Fruit fly (Drosophila melanogaster) whole organism, prepupa: ENCODE measurements around the gene CG31810.
A peak's percentile ranks its signal among the peaks of the same experiment; 100 is the strongest.

ENCODE experiments used
- CG10631 ChIP-seq: fragments of 200-800 bp; sonication (Bioruptor generic); optimal IDR thresholded peaks from 2 replicates; lab custom pipeline; 2016; ENCODE audit warnings: missing biosample characterization, missing genetic modification characterization
- CG10669 ChIP-seq: fragments of 200-800 bp; sonication (Bioruptor generic); optimal IDR thresholded peaks from 3 replicates; lab custom pipeline; 2018; ENCODE audit warnings: missing biosample characterization, mild to moderate bottlenecking, missing genetic modification characterization, moderate library complexity
- CG11902 ChIP-seq: fragments of 200-800 bp; sonication (Bioruptor generic); optimal IDR thresholded peaks from 3 replicates; lab custom pipeline; 2016; ENCODE audit warnings: missing biosample characterization, missing genetic modification characterization
- CG16779 ChIP-seq: fragments of 200-800 bp; sonication (Bioruptor generic); optimal IDR thresholded peaks from 3 replicates; lab custom pipeline; 2017; ENCODE audit warnings: missing biosample characterization, mild to moderate bottlenecking, missing genetic modification characterization
- CG3032 ChIP-seq: fragments of 200-800 bp; optimal IDR thresholded peaks from 2 replicates; lab custom pipeline; 2019; ENCODE audit warnings: missing biosample characterization, mild to moderate bottlenecking, missing genetic modification characterization, moderate library complexity
- CG31627 ChIP-seq: fragments of 200-800 bp; sonication (Bioruptor generic); optimal IDR thresholded peaks from 3 replicates; lab custom pipeline; 2016; ENCODE audit warnings: missing biosample characterization, missing genetic modification characterization
- CG32006 ChIP-seq: fragments of 200-800 bp; sonication (Bioruptor generic); optimal IDR thresholded peaks from 3 replicates; lab custom pipeline; 2017; ENCODE audit warnings: missing biosample characterization, mild to moderate bottlenecking, missing genetic modification characterization
- CG34406 ChIP-seq: fragments of 200-800 bp; sonication (Bioruptor generic); optimal IDR thresholded peaks from 3 replicates; lab custom pipeline; 2016; ENCODE audit warnings: missing biosample characterization, missing genetic modification characterization
- CG3919 ChIP-seq: fragments of 200-800 bp; sonication (Bioruptor generic); optimal IDR thresholded peaks from 3 replicates; lab custom pipeline; 2016; ENCODE audit warnings: missing biosample characterization, missing genetic modification characterization
- CG4318 ChIP-seq: fragments of 200-800 bp; sonication (Bioruptor generic); optimal IDR thresholded peaks from 3 replicates; lab custom pipeline; 2017; ENCODE audit warnings: missing biosample characterization, mild to moderate bottlenecking, missing genetic modification characterization
- CG6792 ChIP-seq: fragments of 200-800 bp; sonication (Bioruptor generic); optimal IDR thresholded peaks from 3 replicates; lab custom pipeline; 2016; ENCODE audit warnings: missing biosample characterization, missing genetic modification characterization
- CG6808 ChIP-seq: fragments of 200-800 bp; sonication (Bioruptor generic); optimal IDR thresholded peaks from 3 replicates; lab custom pipeline; 2017; ENCODE audit warnings: missing biosample characterization, missing genetic modification characterization, mild to moderate bottlenecking, moderate library complexity, missing genetic modification reagents
- CG7368 ChIP-seq: fragments of 200-800 bp; sonication (Bioruptor generic); optimal IDR thresholded peaks from 3 replicates; lab custom pipeline; 2016; ENCODE audit warnings: missing biosample characterization, missing genetic modification characterization
- CG8119 ChIP-seq: fragments of 200-800 bp; sonication (Bioruptor generic); IDR thresholded peaks from 3 replicates; pipeline ENCODE4 v1.3.6; 2022; ENCODE audit warnings: missing biosample characterization, missing genetic modification characterization
- CG8319 ChIP-seq: fragments of 200-800 bp; sonication (Bioruptor generic); optimal IDR thresholded peaks from 3 replicates; lab custom pipeline; 2016; ENCODE audit warnings: missing biosample characterization, missing genetic modification characterization
- CG8632 ChIP-seq: fragments of 200-800 bp; sonication (Bioruptor generic); optimal IDR thresholded peaks from 3 replicates; lab custom pipeline; 2016; ENCODE audit warnings: missing biosample characterization, missing genetic modification characterization
- Eip75B ChIP-seq: fragments of 200-800 bp; sonication (Bioruptor generic); optimal IDR thresholded peaks from 3 replicates; lab custom pipeline; 2016; ENCODE audit warnings: missing biosample characterization, missing genetic modification characterization
- Eip78C ChIP-seq: fragments of 200-800 bp; sonication (Bioruptor generic); peaks from one replicate; lab custom pipeline; 2016; ENCODE audit warnings: missing biosample characterization, missing genetic modification characterization
- Eip93F ChIP-seq: fragments of 200-800 bp; sonication (Bioruptor generic); optimal IDR thresholded peaks from 2 replicates; lab custom pipeline; 2016; ENCODE audit warnings: missing biosample characterization, mild to moderate bottlenecking, missing genetic modification characterization
- Ets21C ChIP-seq: fragments of 200-800 bp; sonication (Bioruptor generic); optimal IDR thresholded peaks from 3 replicates; lab custom pipeline; 2016; ENCODE audit warnings: missing biosample characterization, missing genetic modification characterization
- Ets96B ChIP-seq: fragments of 200-800 bp; optimal IDR thresholded peaks from 2 replicates; lab custom pipeline; 2019; ENCODE audit warnings: missing biosample characterization, mild to moderate bottlenecking, missing genetic modification characterization, moderate library complexity
- Gug ChIP-seq: fragments of 200-800 bp; sonication (Bioruptor generic); IDR thresholded peaks from 2 replicates; pipeline ENCODE4 v1.3.6; 2022; ENCODE audit warnings: missing biosample characterization, missing genetic modification characterization
- Hr39 ChIP-seq: fragments of 200-800 bp; sonication (Bioruptor generic); optimal IDR thresholded peaks from 2 replicates; lab custom pipeline; 2016; ENCODE audit warnings: missing biosample characterization, missing genetic modification characterization
- Hr4 ChIP-seq: fragments of 200-800 bp; sonication (Bioruptor generic); optimal IDR thresholded peaks from 3 replicates; lab custom pipeline; 2016; ENCODE audit warnings: missing biosample characterization, missing genetic modification characterization
- Met ChIP-seq: fragments of 200-800 bp; sonication (Bioruptor generic); optimal IDR thresholded peaks from 3 replicates; lab custom pipeline; 2016; ENCODE audit warnings: missing biosample characterization, missing genetic modification characterization
- OdsH ChIP-seq: fragments of 200-800 bp; sonication (Bioruptor generic); optimal IDR thresholded peaks from 3 replicates; lab custom pipeline; 2016; ENCODE audit warnings: missing biosample characterization, missing genetic modification characterization
- Smox ChIP-seq: fragments of 200-800 bp; sonication (Bioruptor generic); optimal IDR thresholded peaks from 3 replicates; lab custom pipeline; 2016; ENCODE audit warnings: missing biosample characterization, missing genetic modification characterization
- Sox102F ChIP-seq: fragments of 200-800 bp; sonication (Bioruptor generic); optimal IDR thresholded peaks from 2 replicates; lab custom pipeline; 2016; ENCODE audit warnings: missing biosample characterization, mild to moderate bottlenecking, missing genetic modification characterization
- Sox14 ChIP-seq: fragments of 200-800 bp; sonication (Bioruptor generic); optimal IDR thresholded peaks from 3 replicates; lab custom pipeline; 2016; ENCODE audit warnings: missing biosample characterization, missing genetic modification characterization
- achi ChIP-seq: fragments of 200-800 bp; sonication (Bioruptor generic); optimal IDR thresholded peaks from 3 replicates; lab custom pipeline; 2016; ENCODE audit warnings: missing biosample characterization, missing genetic modification characterization
- acj6 ChIP-seq: fragments of 200-800 bp; sonication (Bioruptor generic); optimal IDR thresholded peaks from 3 replicates; lab custom pipeline; 2016; ENCODE audit warnings: missing biosample characterization, missing genetic modification characterization
- cyc ChIP-seq: fragments of 200-800 bp; sonication (Bioruptor generic); optimal IDR thresholded peaks from 3 replicates; lab custom pipeline; 2016; ENCODE audit warnings: missing biosample characterization, missing genetic modification characterization
- dac ChIP-seq: fragments of 200-800 bp; sonication (Bioruptor generic); optimal IDR thresholded peaks from 2 replicates; lab custom pipeline; 2017; ENCODE audit warnings: missing biosample characterization, mild to moderate bottlenecking, missing genetic modification characterization
- dsx ChIP-seq: fragments of 200-800 bp; optimal IDR thresholded peaks from 3 replicates; lab custom pipeline; 2019; ENCODE audit warnings: missing biosample characterization, mild to moderate bottlenecking, missing genetic modification characterization, moderate library complexity; ENCODE audit not compliant: poor library complexity, severe bottlenecking
- esn ChIP-seq: fragments of 200-800 bp; sonication (Bioruptor generic); optimal IDR thresholded peaks from 2 replicates; lab custom pipeline; 2016; ENCODE audit warnings: missing biosample characterization, mild to moderate bottlenecking, missing genetic modification characterization, moderate library complexity
- fd85E ChIP-seq: fragments of 200-800 bp; sonication (Bioruptor generic); optimal IDR thresholded peaks from 3 replicates; lab custom pipeline; 2016; ENCODE audit warnings: missing biosample characterization, missing genetic modification characterization
- lz ChIP-seq: fragments of 200-800 bp; sonication (Bioruptor generic); optimal IDR thresholded peaks from 3 replicates; lab custom pipeline; 2016; ENCODE audit warnings: missing biosample characterization, missing genetic modification characterization
- net ChIP-seq: fragments of 200-800 bp; sonication (Bioruptor generic); optimal IDR thresholded peaks from 3 replicates; lab custom pipeline; 2016; ENCODE audit warnings: missing biosample characterization, missing genetic modification characterization
- pdm3 ChIP-seq: fragments of 200-800 bp; sonication (Bioruptor generic); optimal IDR thresholded peaks from 3 replicates; lab custom pipeline; 2016; ENCODE audit warnings: missing biosample characterization, missing genetic modification characterization
- spab ChIP-seq: fragments of 200-800 bp; sonication (Bioruptor generic); optimal IDR thresholded peaks from 2 replicates; lab custom pipeline; 2017; ENCODE audit warnings: missing biosample characterization, mild to moderate bottlenecking, missing genetic modification characterization, missing genetic modification reagents
- ss ChIP-seq, 2 experiments: fragments of 200-800 bp; sonication (Bioruptor generic); optimal IDR thresholded peaks; 2 replicates in 1 of 2; 3 replicates in 1 of 2; lab custom pipeline; 2017 to 2018; ENCODE audit warnings: mild to moderate bottlenecking in 2 of 2, missing biosample characterization in 2 of 2, missing genetic modification characterization in 2 of 2, moderate library complexity in 1 of 2
- svp ChIP-seq: fragments of 200-800 bp; sonication (Bioruptor generic); peaks from one replicate; lab custom pipeline; 2016; ENCODE audit warnings: missing biosample characterization, missing genetic modification characterization
- topi ChIP-seq: fragments of 200-800 bp; sonication (Bioruptor generic); optimal IDR thresholded peaks from 3 replicates; lab custom pipeline; 2016; ENCODE audit warnings: missing biosample characterization, missing genetic modification characterization

Gene CG31810

DNA sequence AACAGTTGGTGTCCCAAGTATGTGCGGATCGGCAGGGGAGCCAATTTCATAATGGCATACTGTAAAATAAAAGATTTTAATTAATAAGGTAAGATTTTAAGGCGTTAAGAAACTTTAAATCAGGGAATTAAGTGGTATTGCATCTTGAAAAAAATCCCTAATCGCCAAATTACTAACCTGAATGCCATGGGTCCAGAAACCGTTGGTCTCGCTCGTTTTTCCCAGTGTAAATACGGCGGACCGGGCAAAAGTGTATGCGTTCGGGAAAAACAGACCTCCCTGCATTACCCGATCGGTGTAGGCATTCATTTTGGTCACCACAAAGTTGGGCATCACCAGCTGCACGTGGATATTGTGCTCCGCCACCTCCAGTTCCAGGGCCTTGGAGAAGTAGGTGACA, 8.8 kb downstream of the CG31810 start (continued):
- TF ChIP-seq Sox102F (GFP tag; lab: Kevin White, UChicago), result peak; percentile 61
- TF ChIP-seq CG3032 (tag; lab: Kevin White, UChicago), result no peak
- TF ChIP-seq lz (GFP tag; lab: Kevin White, UChicago), result peak; percentile 47
- peak; percentile 46 for TF ChIP-seq CG31627 (GFP tag; lab: Kevin White, UChicago)
- peak; percentile 16 for TF ChIP-seq Ets21C (GFP tag; lab: Kevin White, UChicago)
- peak; percentile 72 for TF ChIP-seq esn
- TF ChIP-seq CG7368 (GFP tag; lab: Kevin White, UChicago), result peak; percentile 4
- TF ChIP-seq Gug (GFP tag; lab: Robert Waterston, UW), result peak; percentile 22; the same call in 1 of the 2 replicates
- no peak for TF ChIP-seq Eip93F
- no peak for TF ChIP-seq spab (GFP tag; lab: Kevin White, UChicago)
- TF ChIP-seq dsx (GFP tag; lab: Kevin White, UChicago), result no peak
- TF ChIP-seq CG34406, result peak; percentile 35
- TF ChIP-seq CG6792 (GFP tag; lab: Kevin White, UChicago), result peak; percentile 3
- peak; percentile 54 for TF ChIP-seq Smox (GFP tag; lab: Kevin White, UChicago)
- no peak for TF ChIP-seq fd85E
- peak; percentile 42 for TF ChIP-seq OdsH (GFP tag; lab: Kevin White, UChicago)
- no peak for TF ChIP-seq CG8632
- TF ChIP-seq pdm3 (GFP tag; lab: Kevin White, UChicago), result peak; percentile 17
- TF ChIP-seq CG3919 (GFP tag; lab: Kevin White, UChicago), result peak; percentile 50

DNA sequence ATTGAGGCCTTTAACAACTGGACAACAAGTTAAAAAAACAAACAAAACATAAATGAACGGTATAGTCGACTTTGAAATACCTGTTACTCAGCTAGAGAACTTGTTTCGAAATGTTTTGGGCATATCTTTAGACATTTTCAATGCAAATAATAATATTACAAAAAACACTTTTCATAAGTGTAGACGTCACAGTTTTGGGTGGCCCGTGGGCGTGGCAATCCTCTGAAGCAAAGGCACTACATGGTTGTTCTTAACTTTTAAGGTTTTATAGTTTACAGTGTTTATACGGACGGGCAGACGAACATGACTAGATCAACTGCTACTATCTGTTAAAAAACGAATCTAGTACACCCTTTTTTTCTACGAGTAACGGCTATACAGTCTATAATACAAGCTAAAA, 9.7 kb downstream of the CG31810 start:
- TF ChIP-seq Met, result peak; percentile 59
- no peak for TF ChIP-seq CG4318 (GFP tag; lab: Kevin White, UChicago)
- no peak for TF ChIP-seq CG3919 (GFP tag; lab: Kevin White, UChicago)
- TF ChIP-seq OdsH (GFP tag; lab: Kevin White, UChicago), result peak; percentile 11
- TF ChIP-seq ss (GFP tag; optimal IDR thresholded peaks at IDR 0.05; lab: Kevin White, UChicago), result no peak
- peak; percentile 42 for TF ChIP-seq achi (GFP tag; lab: Kevin White, UChicago)
- TF ChIP-seq svp (GFP tag; lab: Kevin White, UChicago), result peak; percentile 74
- TF ChIP-seq cyc, result peak; percentile 11
- TF ChIP-seq Hr4, result peak; percentile 57
- no peak for TF ChIP-seq Eip93F
- peak; percentile 33 for TF ChIP-seq Sox14 (GFP tag; lab: Kevin White, UChicago)
- peak; percentile 47 for TF ChIP-seq topi (GFP tag; lab: Kevin White, UChicago)
- TF ChIP-seq CG6792 (GFP tag; lab: Kevin White, UChicago), result peak; percentile 21
- peak; percentile 23 for TF ChIP-seq dac (GFP tag; lab: Kevin White, UChicago)
- TF ChIP-seq Gug (GFP tag; lab: Robert Waterston, UW), result no peak
- TF ChIP-seq CG10631 (GFP tag; lab: Kevin White, UChicago), result peak; percentile 49
- TF ChIP-seq CG3032 (tag; lab: Kevin White, UChicago), result no peak
- peak; percentile 60 for TF ChIP-seq Sox102F (GFP tag; lab: Kevin White, UChicago)
- TF ChIP-seq CG16779 (tag; lab: Kevin White, UChicago), result no peak
- TF ChIP-seq Eip75B, result peak; percentile 44
- peak; percentile 42 for TF ChIP-seq CG34406
- peak; percentile 19 for TF ChIP-seq CG6808 (GFP tag; lab: Kevin White, UChicago)
- TF ChIP-seq CG8632, result peak; percentile 25
- TF ChIP-seq CG11902 (GFP tag; lab: Kevin White, UChicago), result peak; percentile 17
- peak; percentile 23 for TF ChIP-seq Ets21C (GFP tag; lab: Kevin White, UChicago)
- TF ChIP-seq CG8319 (GFP tag; lab: Kevin White, UChicago), result no peak
- TF ChIP-seq Hr39 (GFP tag; lab: Kevin White, UChicago), result peak; percentile 52
- peak; percentile 29 for TF ChIP-seq net (GFP tag; lab: Kevin White, UChicago)
- peak; percentile 70 for TF ChIP-seq esn
- TF ChIP-seq Eip78C (GFP tag; lab: Kevin White, UChicago), result peak; percentile 90
- peak; percentile 46 for TF ChIP-seq lz (GFP tag; lab: Kevin White, UChicago)
- TF ChIP-seq spab (GFP tag; lab: Kevin White, UChicago), result peak; percentile 10
- TF ChIP-seq acj6, result peak; percentile 44
- peak; percentile 35; the same call in 2 of the 3 replicates for TF ChIP-seq CG8119 (GFP tag; lab: Robert Waterston, UW)
- TF ChIP-seq Smox (GFP tag; lab: Kevin White, UChicago), result peak; percentile 41
- TF ChIP-seq Ets96B (tag; lab: Kevin White, UChicago), result no peak
- peak; percentile 66 for TF ChIP-seq CG32006 (GFP tag; lab: Kevin White, UChicago)
- no peak for TF ChIP-seq CG10669
- TF ChIP-seq CG31627 (GFP tag; lab: Kevin White, UChicago), result peak; percentile 48
- TF ChIP-seq pdm3 (GFP tag; lab: Kevin White, UChicago), result peak; percentile 54
